Worm (Caenorhabditis elegans) whole organism, early embryonic: ENCODE measurements around the gene F16G10.5.

Experiments used
- B0310.2 ChIP-seq: sonication (generic microtip); optimal IDR thresholded peaks from 2 replicates; lab custom pipeline; 2016; ENCODE audit warnings: mild to moderate bottlenecking, missing genetic modification characterization, missing compliant biosample characterization
- aly-1 ChIP-seq: sonication (generic microtip); optimal IDR thresholded peaks from 2 replicates; lab custom pipeline; 2016; ENCODE audit warnings: missing genetic modification characterization, missing compliant biosample characterization
- ceh-36 ChIP-seq: sonication (generic microtip); optimal IDR thresholded peaks from 2 replicates; lab custom pipeline; 2016; ENCODE audit warnings: missing genetic modification characterization, inconsistent platforms, missing compliant biosample characterization
- ets-7 ChIP-seq: sonication (generic microtip); optimal IDR thresholded peaks from 2 replicates; lab custom pipeline; 2016; ENCODE audit warnings: missing genotype, missing genetic modification characterization, missing compliant biosample characterization

ce11 chrII:2328963-2329442, 38.1 kb upstream of the F16G10.5 start, which contains the start of the genes ZK1240.8 and ZK1240.1:
- TF ChIP-seq aly-1 (tag; lab: Kevin White, UChicago) (no peak), ceh-36 (tag; lab: Kevin White, UChicago) (no peak), B0310.2 (tag; lab: Kevin White, UChicago) (no peak), ets-7 (tag; lab: Kevin White, UChicago) (no peak)
